In the genomic region with DNA sequence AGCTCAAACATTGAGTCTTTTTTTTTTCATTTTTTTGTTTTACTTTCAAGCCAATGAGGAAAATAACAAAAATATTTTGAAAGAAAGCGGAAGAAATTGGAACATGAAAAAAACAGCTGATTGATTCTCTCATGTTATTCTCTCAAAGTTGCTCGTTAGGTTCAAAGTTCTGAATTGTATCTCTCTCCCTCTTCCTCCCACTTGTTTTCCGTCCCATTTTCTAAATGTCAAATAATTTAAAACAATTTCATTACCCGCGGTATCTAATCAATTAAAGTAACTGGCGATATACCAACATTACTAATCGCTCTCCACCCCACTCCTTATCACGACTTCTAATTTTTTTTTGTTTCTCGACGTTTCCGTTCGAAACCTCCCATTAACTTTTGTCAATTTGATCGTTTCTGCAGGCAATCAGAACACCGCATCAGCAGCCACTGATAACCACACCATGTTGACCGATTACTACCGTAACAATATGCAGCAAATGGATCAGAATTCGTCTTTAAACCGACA, we compare ENCODE assay signal across 1 worm cellular context.
TF ChIP-seq lines count a peak whose summit lies in the region.

No protein-coding gene starts in this region.

TF ChIP-seq in whole organism, L1 larva, 84 proteins besides CTCF, POLR2A, EP300 and RAD21 (continued from another document):
- no peak for TF ChIP-seq C34B4.2 (tag; optimal IDR thresholded peaks at IDR 0.05; lab: Kevin White, UChicago)
- peak; percentile 4 for TF ChIP-seq mep-1 (tag; optimal IDR thresholded peaks at IDR 0.05; lab: Kevin White, UChicago)
- TF ChIP-seq fkh-10 (GFP tag; optimal IDR thresholded peaks at IDR 0.05; lab: Kevin White, UChicago): no peak
- TF ChIP-seq nhr-47 (tag; optimal IDR thresholded peaks at IDR 0.05; lab: Kevin White, UChicago): no peak
- TF ChIP-seq rnt-1 (tag; optimal IDR thresholded peaks at IDR 0.05; lab: Kevin White, UChicago): no peak
- TF ChIP-seq xbp-1 (tag; optimal IDR thresholded peaks at IDR 0.05; lab: Kevin White, UChicago): no peak
- TF ChIP-seq snpc-4 (tag; optimal IDR thresholded peaks at IDR 0.05; lab: Kevin White, UChicago): no peak
- no peak for TF ChIP-seq pqm-1 (tag; optimal IDR thresholded peaks at IDR 0.05; lab: Kevin White, UChicago)
- TF ChIP-seq C04F5.9 (tag; optimal IDR thresholded peaks at IDR 0.05; lab: Kevin White, UChicago): no peak
- no peak for TF ChIP-seq lir-3 (tag; optimal IDR thresholded peaks at IDR 0.05; lab: Kevin White, UChicago; ENCODE audit: poor library complexity)
- TF ChIP-seq unc-86 (tag; optimal IDR thresholded peaks at IDR 0.05; lab: Kevin White, UChicago): no peak
- TF ChIP-seq nhr-84 (tag; optimal IDR thresholded peaks at IDR 0.05; lab: Kevin White, UChicago): no peak
- no peak for TF ChIP-seq C16A3.4 (tag; optimal IDR thresholded peaks at IDR 0.05; lab: Kevin White, UChicago)
- TF ChIP-seq nhr-20 (tag; optimal IDR thresholded peaks at IDR 0.05; lab: Kevin White, UChicago): no peak
